Worm (Caenorhabditis elegans) whole organism, L3 larva: ENCODE data around the gene acr-25.

Source experiments
- R02D3.7 ChIP-seq: fragments of 150-350 bp; optimal IDR thresholded peaks from 2 replicates; lab custom pipeline; 2014; ENCODE audit warnings: missing biosample characterization, missing genetic modification characterization
- ama-1 ChIP-seq: fragments of 150-350 bp; optimal IDR thresholded peaks from 2 replicates; lab custom pipeline; 2018
- ceh-16 ChIP-seq: sonication (generic microtip); optimal IDR thresholded peaks from 2 replicates; lab custom pipeline; 2017; ENCODE audit warnings: missing biosample characterization, missing genetic modification characterization
- ceh-28 ChIP-seq: fragments of 150-350 bp; optimal IDR thresholded peaks from 2 replicates; lab custom pipeline; 2014; ENCODE audit warnings: missing biosample characterization, missing genetic modification reagents, missing genetic modification characterization
- daf-12 ChIP-seq: fragments of 150-350 bp; optimal IDR thresholded peaks from 2 replicates; lab custom pipeline; 2014; ENCODE audit warnings: missing biosample characterization, missing genetic modification reagents, missing genetic modification characterization
- egl-27 ChIP-seq: sonication (generic microtip); optimal IDR thresholded peaks from 4 replicates; lab custom pipeline; 2017; ENCODE audit warnings: missing biosample characterization, missing genetic modification reagents, missing genetic modification characterization
- egl-5 ChIP-seq: fragments of 150-350 bp; optimal IDR thresholded peaks from 2 replicates; lab custom pipeline; 2017; ENCODE audit warnings: missing biosample characterization, missing genetic modification reagents, missing genetic modification characterization, inconsistent platforms
- elt-1 ChIP-seq: fragments of 150-350 bp; optimal IDR thresholded peaks from 2 replicates; lab custom pipeline; 2014; ENCODE audit warnings: missing biosample characterization, missing genetic modification characterization
- elt-2 ChIP-seq: sonication (generic microtip); optimal IDR thresholded peaks from 2 replicates; lab custom pipeline; 2016; ENCODE audit warnings: missing genetic modification reagents, mild to moderate bottlenecking, missing genetic modification characterization, missing compliant biosample characterization
- eor-1 ChIP-seq, 2 experiments: fragments of 150-350 bp; optimal IDR thresholded peaks; 2 replicates each; lab custom pipeline; 2014 to 2018; ENCODE audit warnings: missing biosample characterization in 2 of 2, missing genetic modification characterization in 2 of 2
- fkh-10 ChIP-seq: sonication (generic microtip); optimal IDR thresholded peaks from 2 replicates; lab custom pipeline; 2017; ENCODE audit warnings: missing biosample characterization, missing genetic modification reagents, missing genetic modification characterization
- fkh-2 ChIP-seq: fragments of 150-350 bp; optimal IDR thresholded peaks from 2 replicates; lab custom pipeline; 2014; ENCODE audit warnings: missing biosample characterization, missing genetic modification reagents, missing genetic modification characterization
- fos-1 ChIP-seq: fragments of 150-350 bp; optimal IDR thresholded peaks from 2 replicates; lab custom pipeline; 2014; ENCODE audit warnings: missing biosample characterization, missing genetic modification characterization
- hmg-11 ChIP-seq: sonication (generic microtip); optimal IDR thresholded peaks from 2 replicates; lab custom pipeline; 2016; ENCODE audit warnings: missing genetic modification characterization, missing compliant biosample characterization
- lin-15B ChIP-seq: fragments of 150-350 bp; optimal IDR thresholded peaks from 2 replicates; lab custom pipeline; 2014; ENCODE audit warnings: missing biosample characterization, missing genetic modification characterization
- lin-39 ChIP-seq: fragments of 150-350 bp; optimal IDR thresholded peaks from 2 replicates; lab custom pipeline; 2018; ENCODE audit warnings: missing biosample characterization, missing genetic modification reagents, missing genetic modification characterization
- lsy-12 ChIP-seq: sonication (generic microtip); optimal IDR thresholded peaks from 2 replicates; lab custom pipeline; 2016; ENCODE audit warnings: mild to moderate bottlenecking, missing genetic modification characterization, missing compliant biosample characterization
- mdl-1 ChIP-seq: fragments of 150-350 bp; optimal IDR thresholded peaks from 2 replicates; lab custom pipeline; 2014; ENCODE audit warnings: missing biosample characterization, missing genetic modification characterization
- mml-1 ChIP-seq: fragments of 150-350 bp; sonication (generic microtip); optimal IDR thresholded peaks from 3 replicates; lab custom pipeline; 2014; ENCODE audit warnings: missing biosample characterization, missing genetic modification characterization
- nfya-1 ChIP-seq: sonication (generic microtip); optimal IDR thresholded peaks from 2 replicates; lab custom pipeline; 2017; ENCODE audit warnings: missing genetic modification characterization, mild to moderate bottlenecking, missing compliant biosample characterization, antibody characterized with exemption, moderate library complexity; ENCODE audit not compliant: insufficient read depth
- nhr-12 ChIP-seq: fragments of 150-350 bp; optimal IDR thresholded peaks from 2 replicates; lab custom pipeline; 2014; ENCODE audit warnings: missing biosample characterization, missing genetic modification characterization
- nhr-23 ChIP-seq: fragments of 150-350 bp; optimal IDR thresholded peaks from 2 replicates; lab custom pipeline; 2014; ENCODE audit warnings: missing biosample characterization, missing genetic modification reagents, missing genetic modification characterization
- nhr-25 ChIP-seq: sonication (generic microtip); optimal IDR thresholded peaks from 2 replicates; lab custom pipeline; 2017; ENCODE audit warnings: missing biosample characterization, missing genetic modification characterization
- nhr-43 ChIP-seq: sonication (generic microtip); optimal IDR thresholded peaks from 2 replicates; lab custom pipeline; 2016; ENCODE audit warnings: mild to moderate bottlenecking, missing genetic modification characterization, missing compliant biosample characterization; ENCODE audit not compliant: poor library complexity, severe bottlenecking
- nhr-67 ChIP-seq: fragments of 150-350 bp; optimal IDR thresholded peaks from 2 replicates; lab custom pipeline; 2014; ENCODE audit warnings: missing biosample characterization, missing genetic modification characterization
- pha-4 ChIP-seq: fragments of 150-350 bp; optimal IDR thresholded peaks from 2 replicates; lab custom pipeline; 2014; ENCODE audit warnings: missing biosample characterization, missing genetic modification reagents, missing genetic modification characterization
- pqm-1 ChIP-seq: fragments of 150-350 bp; optimal IDR thresholded peaks from 2 replicates; lab custom pipeline; 2017; ENCODE audit warnings: missing biosample characterization, missing genetic modification characterization, inconsistent platforms
- sea-2 ChIP-seq: fragments of 150-350 bp; sonication (generic microtip); optimal IDR thresholded peaks from 4 replicates; lab custom pipeline; 2014; ENCODE audit warnings: missing biosample characterization, missing genetic modification reagents, missing genetic modification characterization
- snpc-4 ChIP-seq: fragments of 150-350 bp; optimal IDR thresholded peaks from 2 replicates; lab custom pipeline; 2014; ENCODE audit warnings: missing biosample characterization, missing genetic modification characterization
- tbx-2 ChIP-seq: sonication (generic microtip); optimal IDR thresholded peaks from 2 replicates; lab custom pipeline; 2016; ENCODE audit warnings: mild to moderate bottlenecking, missing genetic modification characterization, missing compliant biosample characterization
- unc-39 ChIP-seq: sonication (generic microtip); optimal IDR thresholded peaks from 4 replicates; lab custom pipeline; 2017; ENCODE audit warnings: missing biosample characterization, missing genetic modification characterization
- unc-62 ChIP-seq: fragments of 150-350 bp; sonication (generic microtip); optimal IDR thresholded peaks from 4 replicates; lab custom pipeline; 2014; ENCODE audit warnings: missing biosample characterization, missing genetic modification reagents, missing genetic modification characterization
- zag-1 ChIP-seq: fragments of 150-350 bp; optimal IDR thresholded peaks from 2 replicates; lab custom pipeline; 2014; ENCODE audit warnings: missing biosample characterization, missing genetic modification characterization
- ztf-11 ChIP-seq: fragments of 150-350 bp; optimal IDR thresholded peaks from 2 replicates; lab custom pipeline; 2014; ENCODE audit warnings: missing biosample characterization, missing genetic modification characterization
- ztf-4 ChIP-seq: fragments of 150-350 bp; optimal IDR thresholded peaks from 2 replicates; lab custom pipeline; 2014; ENCODE audit warnings: missing biosample characterization, missing genetic modification characterization

The acr-25 gene

DNA sequence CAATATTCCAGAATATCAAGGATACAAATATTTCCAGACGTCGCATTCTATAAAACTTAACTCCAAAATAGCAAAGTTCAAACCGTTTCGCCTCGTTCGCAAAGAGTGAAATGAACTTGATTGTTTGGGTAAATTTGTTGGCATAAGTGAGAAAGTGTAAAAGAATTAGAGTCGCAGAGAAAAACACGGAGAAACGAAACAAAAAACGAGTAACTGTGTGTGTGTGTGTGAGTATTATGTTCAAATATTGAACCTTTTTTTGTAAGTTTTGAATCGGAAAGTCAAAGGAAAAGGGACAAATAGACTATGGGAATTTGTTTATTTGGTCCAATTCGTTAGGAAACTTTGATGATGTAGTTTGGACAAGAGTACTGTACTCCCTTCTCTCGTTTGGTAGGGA is 32.5 kb upstream of the acr-25 start, which contains the start of gene acp-7:
Gene acp-7, minus strand, starts transcription at position 101 of the 400 bp plus-strand sequence.
- TF ChIP-seq pha-4 (tag; lab: Kevin White, UChicago) (peak; percentile 73), snpc-4 (no peak)

ce11 chrIV:6432375-6432774 is 31.7 kb upstream of the acr-25 start:
- no peak for TF ChIP-seq hmg-11
- peak; percentile 21 for TF ChIP-seq snpc-4
- no peak for TF ChIP-seq fkh-2 (tag; lab: Kevin White, UChicago)
- TF ChIP-seq pqm-1 (tag; lab: Kevin White, UChicago): peak; percentile 61
- no peak for TF ChIP-seq egl-5 (tag; lab: Kevin White, UChicago)
- peak; percentile 73 for TF ChIP-seq elt-2
- TF ChIP-seq tbx-2: no peak
- no peak for TF ChIP-seq nhr-23
- TF ChIP-seq zag-1 (tag; lab: Kevin White, UChicago): no peak
- TF ChIP-seq ztf-11: no peak
- no peak for TF ChIP-seq ztf-4 (tag; lab: Kevin White, UChicago)
- no peak for TF ChIP-seq nhr-12 (tag; lab: Kevin White, UChicago)
- TF ChIP-seq lin-39: no peak
- no peak for TF ChIP-seq ceh-16 (tag; lab: Kevin White, UChicago)
- TF ChIP-seq nfya-1 (tag; lab: Kevin White, UChicago): no peak
- TF ChIP-seq, all 47 proteins: peak for 3

DNA sequence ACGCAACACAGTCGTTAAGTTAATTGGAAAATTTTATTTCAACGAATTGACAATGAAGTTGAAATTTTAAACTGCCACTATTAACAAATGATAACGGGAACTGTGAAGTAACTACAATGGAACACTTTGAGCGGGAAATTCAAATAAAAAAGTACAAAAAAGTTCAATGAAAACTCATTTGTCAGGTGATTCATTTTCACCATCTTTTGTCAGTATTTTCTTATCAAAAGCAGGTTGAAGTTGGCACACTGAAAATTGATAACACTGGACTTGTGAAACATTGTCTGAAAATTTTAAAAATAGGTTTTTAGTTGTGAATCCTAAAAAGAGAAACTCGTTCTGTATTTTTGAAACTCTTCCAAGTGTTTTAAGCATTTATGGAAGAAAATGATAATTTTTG is 30.7 kb upstream of the acr-25 start:
- TF ChIP-seq elt-1 (tag; lab: Kevin White, UChicago): no peak
- no peak for TF ChIP-seq mml-1 (tag; lab: Kevin White, UChicago)
- no peak for TF ChIP-seq daf-12 (tag; lab: Kevin White, UChicago)
- TF ChIP-seq ceh-16 (tag; lab: Kevin White, UChicago): no peak
- TF ChIP-seq unc-62: no peak
- TF ChIP-seq lin-15B (tag; lab: Kevin White, UChicago): no peak
- no peak for TF ChIP-seq ama-1 (lab: Kevin White, UChicago)
- TF ChIP-seq nhr-67 (tag; lab: Kevin White, UChicago): no peak
- no peak for TF ChIP-seq hmg-11
- peak; percentile 36 for TF ChIP-seq pha-4 (tag; lab: Kevin White, UChicago)
- peak; percentile 85 for TF ChIP-seq pqm-1 (tag; lab: Kevin White, UChicago)
- TF ChIP-seq elt-2: peak; percentile 79

- TF ChIP-seq pqm-1 (tag; lab: Kevin White, UChicago) (no peak), nhr-67 (tag; lab: Kevin White, UChicago) (no peak), pha-4 (tag; lab: Kevin White, UChicago) (peak; percentile 57)
Measured at ce11 chrIV:6438051-6438450, 26.1 kb upstream of the acr-25 start, which contains the start of gene dlc-5. Gene dlc-5 (plus strand): TSS chrIV:6438204.

DNA sequence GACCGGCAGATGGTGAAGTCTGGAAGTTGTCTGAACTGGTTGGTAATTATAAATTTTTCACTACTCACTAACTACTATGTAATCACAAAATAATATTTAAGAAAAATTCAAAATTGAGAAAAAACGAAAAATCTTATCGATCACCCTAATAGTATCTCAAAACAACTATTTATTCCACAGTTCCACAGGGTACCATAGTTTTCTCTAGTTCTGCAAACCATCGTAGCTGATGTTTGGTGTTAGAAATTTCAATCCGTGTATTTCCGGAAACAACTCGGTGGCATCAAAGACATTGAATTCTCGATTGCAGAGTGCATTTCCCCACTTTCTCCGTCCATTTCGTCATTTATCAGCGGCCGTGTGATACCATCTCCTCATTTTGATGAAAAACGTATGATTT is 22.5 kb upstream of the acr-25 start, which contains the start of gene Y73B6BL.31:
Gene Y73B6BL.31, plus strand, starts transcription at position 301 of the 400 bp plus-strand sequence.
- TF ChIP-seq lsy-12 (tag; lab: Kevin White, UChicago) (no peak), fos-1 (no peak), fkh-2 (tag; lab: Kevin White, UChicago) (no peak), lin-15B (tag; lab: Kevin White, UChicago) (no peak), eor-1 (tag; optimal IDR thresholded peaks at IDR 0.05; lab: Kevin White, UChicago) (no peak), hmg-11 (no peak), ztf-4 (tag; lab: Kevin White, UChicago) (no peak), mml-1 (tag; lab: Kevin White, UChicago) (no peak), daf-12 (tag; lab: Kevin White, UChicago) (no peak), fkh-10 (GFP tag; lab: Kevin White, UChicago) (no peak), ama-1 (lab: Kevin White, UChicago) (no peak), egl-5 (tag; lab: Kevin White, UChicago) (no peak), elt-2 (no peak), nfya-1 (tag; lab: Kevin White, UChicago) (no peak), unc-62 (no peak)

DNA sequence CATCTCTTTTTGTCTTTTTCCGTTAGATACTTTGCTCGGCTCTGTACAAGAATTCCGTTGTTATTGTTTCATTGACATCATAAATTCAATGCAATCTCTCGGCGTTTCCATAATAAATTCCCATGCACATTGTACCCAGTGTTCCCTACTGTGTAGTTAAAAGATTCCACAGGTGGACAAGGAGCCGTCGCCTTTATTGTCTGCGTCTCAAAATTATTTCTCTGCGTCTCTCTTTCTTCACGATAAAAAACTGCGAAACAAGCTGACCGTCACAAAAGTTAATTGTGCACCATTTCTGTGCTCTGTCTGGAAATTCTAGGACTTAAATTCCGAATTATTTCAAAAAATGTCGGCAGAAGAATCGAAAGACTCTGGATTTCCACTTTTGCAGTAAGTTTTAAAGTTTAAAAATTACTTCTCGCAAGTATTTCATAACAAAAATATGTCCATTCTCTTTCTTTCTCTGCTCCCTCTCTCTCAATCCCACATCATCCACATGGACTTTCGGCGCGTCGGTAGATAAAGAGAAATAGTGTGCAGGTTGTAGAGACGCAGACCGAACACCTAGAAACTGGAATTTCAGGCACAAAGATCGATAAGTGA is 22.0 kb upstream of the acr-25 start:
- TF ChIP-seq pha-4 (tag; lab: Kevin White, UChicago) (peak; percentile 32), lsy-12 (tag; lab: Kevin White, UChicago) (no peak), unc-62 (no peak), ceh-16 (tag; lab: Kevin White, UChicago) (no peak), R02D3.7 (tag; lab: Kevin White, UChicago) (no peak), hmg-11 (peak; percentile 36), ceh-28 (tag; lab: Kevin White, UChicago) (peak; percentile 31), fkh-2 (tag; lab: Kevin White, UChicago) (no peak), elt-2 (peak; percentile 77), nfya-1 (tag; lab: Kevin White, UChicago) (peak; percentile 7), pqm-1 (tag; lab: Kevin White, UChicago) (peak; percentile 52), nhr-43 (tag; lab: Kevin White, UChicago) (peak; percentile 46), egl-27 (tag; lab: Kevin White, UChicago) (no peak), fos-1 (no peak), nhr-25 (peak; percentile 18), nhr-12 (tag; lab: Kevin White, UChicago) (no peak), unc-39 (tag; lab: Kevin White, UChicago) (no peak), mdl-1 (tag; lab: Kevin White, UChicago) (peak; percentile 1), lin-15B (tag; lab: Kevin White, UChicago) (peak; percentile 15), sea-2 (GFP tag; lab: Kevin White, UChicago) (no peak)
